Fruit fly (Drosophila melanogaster) whole organism, wandering third instar larva: Measurements from ENCODE around the gene rdx.
A peak's percentile ranks its signal among the peaks of the same experiment; 100 is the strongest.

Experiments
- Abd-B ChIP-seq: fragments of >200 bp; optimal IDR thresholded peaks from 2 replicates; lab custom pipeline; 2017; ENCODE audit warnings: missing biosample characterization, missing genetic modification characterization
- CG9705 ChIP-seq: fragments of 200-800 bp; sonication (Bioruptor generic); optimal IDR thresholded peaks from 2 replicates; lab custom pipeline; 2018; ENCODE audit warnings: missing biosample characterization, mild to moderate bottlenecking, missing genetic modification characterization
- CrebA ChIP-seq: fragments of 200-800 bp; sonication (Bioruptor generic); optimal IDR thresholded peaks from 2 replicates; lab custom pipeline; 2016; ENCODE audit warnings: missing biosample characterization, mild to moderate bottlenecking, missing genetic modification characterization, borderline replicate concordance
- Dfd ChIP-seq: fragments of >200 bp; optimal IDR thresholded peaks from 2 replicates; lab custom pipeline; 2017; ENCODE audit warnings: missing biosample characterization, missing genetic modification characterization
- Dif ChIP-seq: fragments of 200-275, 200-300 bp; sonication (Bioruptor generic); optimal IDR thresholded peaks from 2 replicates; lab custom pipeline; 2018; ENCODE audit warnings: missing biosample characterization, missing genetic modification characterization; ENCODE audit not compliant: partially characterized antibody
- GATAd ChIP-seq: sonication (Bioruptor generic); optimal IDR thresholded peaks from 2 replicates; lab custom pipeline; 2016; ENCODE audit warnings: missing biosample characterization, missing genetic modification characterization
- HLH106 ChIP-seq: fragments of 200-800 bp; optimal IDR thresholded peaks from 3 replicates; lab custom pipeline; 2019; ENCODE audit warnings: missing biosample characterization, mild to moderate bottlenecking, missing genetic modification characterization, moderate library complexity
- Hnf4 ChIP-seq: fragments of 200-800 bp; sonication (Bioruptor generic); optimal IDR thresholded peaks from 2 replicates; lab custom pipeline; 2016; ENCODE audit warnings: missing biosample characterization, mild to moderate bottlenecking, missing genetic modification characterization
- Hr78 ChIP-seq: fragments of >200 bp; optimal IDR thresholded peaks from 2 replicates; lab custom pipeline; 2017; ENCODE audit warnings: missing biosample characterization, missing genetic modification characterization
- Hr83 ChIP-seq: fragments of 200-300 bp; sonication (Bioruptor generic); optimal IDR thresholded peaks from 2 replicates; lab custom pipeline; 2016; ENCODE audit warnings: missing biosample characterization, mild to moderate bottlenecking, missing genetic modification characterization, moderate library complexity; ENCODE audit not compliant: poor library complexity, severe bottlenecking
- Jra ChIP-seq: sonication (Bioruptor generic); optimal IDR thresholded peaks from 2 replicates; lab custom pipeline; 2016; ENCODE audit warnings: missing biosample characterization, missing genetic modification characterization
- Mio ChIP-seq: sonication (Bioruptor generic); optimal IDR thresholded peaks from 2 replicates; lab custom pipeline; 2016; ENCODE audit warnings: missing biosample characterization, missing genetic modification characterization
- Myc ChIP-seq: fragments of >200 bp; optimal IDR thresholded peaks from 2 replicates; lab custom pipeline; 2017
- N ChIP-seq: fragments of >200 bp; optimal IDR thresholded peaks from 2 replicates; lab custom pipeline; 2018; ENCODE audit warnings: missing biosample characterization, missing external identifiers, missing genetic modification characterization
- OdsH ChIP-seq: fragments of 200-800 bp; sonication (Bioruptor generic); optimal IDR thresholded peaks from 2 replicates; lab custom pipeline; 2016; ENCODE audit warnings: missing biosample characterization, mild to moderate bottlenecking, missing genetic modification characterization
- Rel ChIP-seq, 2 experiments: fragments of 200-800 bp; sonication (Bioruptor generic) in 1 of 2; optimal IDR thresholded peaks; 2 replicates in 1 of 2; 3 replicates in 1 of 2; lab custom pipeline; 2016 to 2019; ENCODE audit warnings: mild to moderate bottlenecking in 2 of 2, missing biosample characterization in 2 of 2, missing genetic modification characterization in 2 of 2, moderate library complexity in 1 of 2
- Sp1 ChIP-seq: fragments of 200-800 bp; sonication (Bioruptor generic); optimal IDR thresholded peaks from 3 replicates; lab custom pipeline; 2019; ENCODE audit warnings: missing biosample characterization, mild to moderate bottlenecking, missing genetic modification characterization, moderate library complexity
- Vsx2 ChIP-seq: fragments of 200-300, 225-300 bp; sonication (Bioruptor generic); optimal IDR thresholded peaks from 2 replicates; lab custom pipeline; 2018; ENCODE audit warnings: missing biosample characterization, missing genetic modification characterization; ENCODE audit not compliant: partially characterized antibody
- br ChIP-seq: fragments of 200-800 bp; sonication (Bioruptor generic); optimal IDR thresholded peaks from 2 replicates; lab custom pipeline; 2016; ENCODE audit warnings: missing biosample characterization, missing genetic modification characterization
- brk ChIP-seq: fragments of 200-800 bp; sonication (Bioruptor generic); optimal IDR thresholded peaks from 2 replicates; lab custom pipeline; 2016; ENCODE audit warnings: missing biosample characterization, mild to moderate bottlenecking, missing genetic modification characterization
- dl ChIP-seq, 2 experiments: fragments of 175-275, 200-275 bp in 1 of 2; fragments of 200-275 bp in 1 of 2; sonication (Bioruptor generic); optimal IDR thresholded peaks; lab custom pipeline; 2018; ENCODE audit warnings: mild to moderate bottlenecking in 2 of 2, missing biosample characterization in 2 of 2, missing genetic modification characterization in 2 of 2, moderate library complexity in 2 of 2; ENCODE audit not compliant: partially characterized antibody in 2 of 2, insufficient read depth in 1 of 2
- dmrt93B ChIP-seq: fragments of 200-800 bp; sonication (Bioruptor generic); optimal IDR thresholded peaks from 2 replicates; lab custom pipeline; 2018; ENCODE audit warnings: missing biosample characterization, mild to moderate bottlenecking, missing genetic modification characterization
- ey ChIP-seq: fragments of 200-800 bp; sonication (Bioruptor generic); optimal IDR thresholded peaks from 2 replicates; lab custom pipeline; 2016; ENCODE audit warnings: missing biosample characterization, missing genetic modification characterization
- foxo ChIP-seq, 2 experiments: fragments of 200-800 bp; sonication (Bioruptor generic); optimal IDR thresholded peaks; 2 replicates in 1 of 2; 3 replicates in 1 of 2; lab custom pipeline; 2016 to 2017; ENCODE audit warnings: missing biosample characterization in 2 of 2, missing genetic modification characterization in 2 of 2
- fru ChIP-seq: fragments of 200-800 bp; sonication (Bioruptor generic); optimal IDR thresholded peaks from 3 replicates; lab custom pipeline; 2016; ENCODE audit warnings: missing biosample characterization, mild to moderate bottlenecking, missing genetic modification characterization
- h ChIP-seq: fragments of 200-800 bp; sonication (Bioruptor generic); optimal IDR thresholded peaks from 3 replicates; lab custom pipeline; 2016; ENCODE audit warnings: missing biosample characterization, mild to moderate bottlenecking, missing genetic modification characterization
- lola ChIP-seq: fragments of >200 bp; optimal IDR thresholded peaks from 2 replicates; lab custom pipeline; 2017; ENCODE audit warnings: missing biosample characterization, missing genetic modification characterization
- psq ChIP-seq: fragments of 200-800 bp; sonication (Bioruptor generic); optimal IDR thresholded peaks from 3 replicates; lab custom pipeline; 2017; ENCODE audit warnings: missing biosample characterization, mild to moderate bottlenecking, missing genetic modification characterization, moderate library complexity
- rgr ChIP-seq: fragments of 200-800 bp; sonication (Bioruptor generic); optimal IDR thresholded peaks from 3 replicates; lab custom pipeline; 2016; ENCODE audit warnings: missing biosample characterization, mild to moderate bottlenecking, missing genetic modification characterization
- tai ChIP-seq: sonication (Bioruptor generic); optimal IDR thresholded peaks from 2 replicates; lab custom pipeline; 2016; ENCODE audit warnings: missing biosample characterization, missing genetic modification characterization
- usp ChIP-seq: fragments of >200 bp; optimal IDR thresholded peaks from 2 replicates; lab custom pipeline; 2017; ENCODE audit warnings: missing biosample characterization, missing genetic modification characterization
- woc ChIP-seq: sonication (Bioruptor generic); optimal IDR thresholded peaks from 2 replicates; lab custom pipeline; 2016; ENCODE audit warnings: missing biosample characterization, mild to moderate bottlenecking, missing genetic modification characterization

Gene rdx

DNA sequence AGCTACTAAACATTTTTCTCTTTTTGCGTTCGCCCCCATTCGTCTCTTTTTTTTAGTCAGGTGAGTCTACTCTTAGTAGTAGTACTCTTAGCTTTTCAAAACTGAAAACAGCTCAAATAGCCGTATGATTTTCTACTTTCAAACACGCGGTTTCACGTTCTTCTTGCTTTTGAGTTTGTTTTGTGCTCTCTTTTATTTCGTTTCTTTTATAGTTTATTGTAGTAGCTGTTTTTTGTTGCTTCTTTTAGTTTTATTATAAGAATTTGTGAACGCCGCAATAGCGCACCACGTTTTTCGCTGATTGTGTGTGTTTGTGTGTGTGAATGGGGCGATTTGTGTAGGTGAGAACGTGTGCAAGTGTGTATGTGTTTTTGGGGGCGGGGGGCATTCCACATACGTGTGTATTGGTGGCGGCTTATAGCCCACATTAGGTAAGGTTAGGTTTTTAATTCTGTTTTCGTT, 19.6 kb upstream of the rdx start:
- no peak for TF ChIP-seq dmrt93B (GFP tag; lab: Kevin White, UChicago)
- TF ChIP-seq Rel (GFP tag; optimal IDR thresholded peaks at IDR 0.05; lab: Kevin White, UChicago) = no peak
- peak; percentile 11 for TF ChIP-seq Rel (tag; optimal IDR thresholded peaks at IDR 0.05; lab: Kevin White, UChicago)
- TF ChIP-seq N (GFP tag; lab: Kevin White, UChicago) = peak; percentile 54
- TF ChIP-seq GATAd (GFP tag; lab: Kevin White, UChicago) = no peak
- no peak for TF ChIP-seq Jra (GFP tag; lab: Kevin White, UChicago)
- peak; percentile 1 for TF ChIP-seq h

DNA sequence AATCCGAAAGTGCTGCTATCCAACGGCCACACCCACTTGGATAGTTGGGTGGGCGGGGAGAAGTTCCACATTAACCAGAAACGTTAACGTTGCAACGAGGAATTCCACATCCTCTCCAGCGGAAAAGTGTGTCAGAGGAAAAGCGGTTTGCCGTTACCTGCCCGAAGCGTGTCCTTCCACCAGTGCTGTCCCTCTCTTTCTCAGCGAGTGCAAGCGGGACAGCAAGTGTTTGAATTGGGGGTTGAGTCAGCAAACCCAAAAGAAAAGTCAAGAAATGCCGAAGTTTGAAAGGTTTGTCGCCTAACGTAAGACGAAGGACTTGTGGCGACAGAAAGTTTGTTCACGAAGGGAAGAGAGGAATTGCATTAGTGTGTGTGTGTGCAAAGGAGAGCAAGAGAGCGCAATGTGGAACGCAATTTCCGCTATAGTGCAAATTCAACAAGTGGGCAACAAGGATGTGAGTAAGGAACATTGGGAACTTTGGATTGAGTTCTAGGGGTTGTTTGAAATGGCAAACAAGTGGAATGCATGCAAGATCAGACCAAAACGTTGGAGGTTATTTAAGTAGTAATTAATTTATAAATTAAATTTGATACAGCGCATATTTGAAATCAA, 18.8 kb upstream of the rdx start:
- TF ChIP-seq lola (GFP tag; lab: Kevin White, UChicago) (no peak), tai (GFP tag; lab: Kevin White, UChicago) (no peak), HLH106 (tag; lab: Kevin White, UChicago) (no peak), CrebA (GFP tag; lab: Kevin White, UChicago) (no peak), br (GFP tag; lab: Kevin White, UChicago) (no peak), OdsH (no peak), dmrt93B (GFP tag; lab: Kevin White, UChicago) (no peak)

dm6 chr3R:14048702-14049142, 16.9 kb upstream of the rdx start:
- TF ChIP-seq Jra (GFP tag; lab: Kevin White, UChicago) (no peak), Sp1 (GFP tag; lab: Kevin White, UChicago) (peak; percentile 86), CG9705 (peak; percentile 2), Hnf4 (GFP tag; lab: Kevin White, UChicago) (peak; percentile 30), dmrt93B (GFP tag; lab: Kevin White, UChicago) (peak; percentile 44), fru (peak; percentile 66), ey (GFP tag; lab: Kevin White, UChicago) (peak; percentile 45), Vsx2 (GFP tag; lab: Kevin White, UChicago) (no peak), OdsH (peak; percentile 81), Hr78 (GFP tag; lab: Kevin White, UChicago) (no peak), rgr (peak; percentile 73), brk (peak; percentile 51), HLH106 (tag; lab: Kevin White, UChicago) (peak; percentile 76), tai (GFP tag; lab: Kevin White, UChicago) (peak; percentile 8), Dif (GFP tag; lab: Kevin White, UChicago) (no peak), lola (GFP tag; lab: Kevin White, UChicago) (no peak), psq (peak; percentile 77), Hr83 (GFP tag; lab: Kevin White, UChicago) (no peak), h (peak; percentile 69), woc (peak; percentile 19), br (GFP tag; lab: Kevin White, UChicago) (no peak), foxo (GFP tag; optimal IDR thresholded peaks at IDR 0.05; lab: Kevin White, UChicago) (peak in 1 of 2 experiments; percentile 79), Dfd (GFP tag; lab: Kevin White, UChicago) (peak; percentile 32), Mio (no peak), Rel (GFP tag; optimal IDR thresholded peaks at IDR 0.05; lab: Kevin White, UChicago) (no peak), Rel (tag; optimal IDR thresholded peaks at IDR 0.05; lab: Kevin White, UChicago) (no peak)

DNA sequence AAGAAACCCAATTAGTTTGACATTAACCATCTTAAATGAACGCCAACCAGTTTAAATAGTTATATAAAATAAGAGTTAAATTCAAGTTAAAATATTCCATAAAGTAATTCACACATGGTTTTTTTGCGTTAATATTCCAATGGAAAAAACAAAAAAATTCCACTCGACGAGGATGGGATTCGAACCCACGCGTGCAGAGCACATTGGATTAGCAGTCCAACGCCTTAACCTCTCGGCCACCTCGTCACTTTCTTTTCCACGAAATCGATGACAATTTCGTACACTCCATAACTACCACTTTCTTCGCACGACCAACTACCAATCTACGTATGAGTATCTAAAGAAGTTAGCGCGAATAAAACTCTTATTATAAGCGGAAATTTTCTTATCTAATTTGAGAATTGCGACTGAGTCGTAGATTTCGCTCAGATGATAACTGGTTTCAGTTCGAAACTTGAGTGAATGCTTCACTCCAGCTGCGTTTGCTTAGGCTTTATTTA, 12.6 kb upstream of the rdx start:
- TF ChIP-seq Mio (no peak), lola (GFP tag; lab: Kevin White, UChicago) (no peak), HLH106 (tag; lab: Kevin White, UChicago) (no peak), br (GFP tag; lab: Kevin White, UChicago) (no peak), ey (GFP tag; lab: Kevin White, UChicago) (no peak), woc (no peak), usp (no peak), Abd-B (GFP tag; lab: Kevin White, UChicago) (no peak), psq (no peak), CG9705 (no peak), Rel (GFP tag; optimal IDR thresholded peaks at IDR 0.05; lab: Kevin White, UChicago) (no peak), Rel (tag; optimal IDR thresholded peaks at IDR 0.05; lab: Kevin White, UChicago) (no peak), tai (GFP tag; lab: Kevin White, UChicago) (no peak), Hr83 (GFP tag; lab: Kevin White, UChicago) (no peak), dl (GFP tag; optimal IDR thresholded peaks at IDR 0.05; lab: Kevin White, UChicago; ENCODE audit: insufficient read depth in 1 of 2, partially characterized antibody in 2 of 2) (no peak), Myc (lab: Kevin White, UChicago) (no peak), Hr78 (GFP tag; lab: Kevin White, UChicago) (no peak)
